Fruit fly (Drosophila melanogaster) whole organism, embryonic: Measurements from ENCODE around the gene Psf3.

Experiments
- Atf-2 ChIP-seq: fragments of 200-800 bp; sonication (Bioruptor generic); optimal IDR thresholded peaks from 2 replicates; lab custom pipeline; 2016; ENCODE audit warnings: missing biosample characterization, missing genetic modification characterization
- Atf3 ChIP-seq: fragments of 200-800 bp; sonication (Bioruptor generic); optimal IDR thresholded peaks from 3 replicates; lab custom pipeline; 2016; ENCODE audit warnings: missing biosample characterization, missing genetic modification characterization
- Atf6 ChIP-seq: fragments of 200-800 bp; sonication (Bioruptor generic); IDR thresholded peaks from 2 replicates; pipeline ENCODE4 v1.3.6; 2022; ENCODE audit warnings: missing biosample characterization, missing genetic modification characterization
- B-H1 ChIP-seq: fragments of 200-800 bp; sonication (Bioruptor generic); IDR thresholded peaks from 3 replicates; pipeline ENCODE4 v1.3.6; 2022; ENCODE audit warnings: missing biosample characterization, missing genetic modification characterization
- BEAF-32 ChIP-seq: fragments of 200-800 bp; sonication (Bioruptor generic); optimal IDR thresholded peaks from 3 replicates; lab custom pipeline; 2017; ENCODE audit warnings: missing biosample characterization, missing genetic modification characterization, mild to moderate bottlenecking, moderate library complexity, missing genetic modification reagents
- CG10366 ChIP-seq: fragments of 200-800 bp; sonication (Bioruptor generic); IDR thresholded peaks from 2 replicates; pipeline ENCODE4 v1.3.6; 2022; ENCODE audit warnings: missing biosample characterization, missing genetic modification characterization
- CG10543 ChIP-seq: fragments of 200-800 bp; sonication (Bioruptor generic); optimal IDR thresholded peaks from 3 replicates; lab custom pipeline; 2017; ENCODE audit warnings: missing biosample characterization, mild to moderate bottlenecking, missing genetic modification characterization, moderate library complexity
- CG10654 ChIP-seq: fragments of 200-800 bp; sonication (Bioruptor generic); optimal IDR thresholded peaks from 2 replicates; lab custom pipeline; 2016; ENCODE audit warnings: missing biosample characterization, missing genetic modification characterization
- CG10979 ChIP-seq: fragments of 200-800 bp; sonication (Bioruptor generic); optimal IDR thresholded peaks from 2 replicates; lab custom pipeline; 2018; ENCODE audit warnings: missing biosample characterization, mild to moderate bottlenecking, missing genetic modification characterization, moderate library complexity
- CG12236 ChIP-seq: fragments of 200-800 bp; sonication (Bioruptor generic); optimal IDR thresholded peaks from 2 replicates; lab custom pipeline; 2016; ENCODE audit warnings: missing biosample characterization, missing genetic modification characterization
- CG12659 ChIP-seq: fragments of 200-800 bp; sonication (Bioruptor generic); optimal IDR thresholded peaks from 3 replicates; lab custom pipeline; 2017; ENCODE audit warnings: mild to moderate bottlenecking, missing biosample characterization, missing genetic modification reagents, missing genetic modification characterization
- CG12942 ChIP-seq: fragments of 200-800 bp; sonication (Bioruptor generic); optimal IDR thresholded peaks from 3 replicates; lab custom pipeline; 2016; ENCODE audit warnings: missing biosample characterization, missing genetic modification characterization
- CG13894 ChIP-seq: fragments of 200-800 bp; sonication (Bioruptor generic); optimal IDR thresholded peaks from 3 replicates; lab custom pipeline; 2018; ENCODE audit warnings: missing biosample characterization, mild to moderate bottlenecking, missing genetic modification characterization, moderate library complexity
- CG14965 ChIP-seq: fragments of 200-800 bp; sonication (Bioruptor generic); optimal IDR thresholded peaks from 2 replicates; lab custom pipeline; 2016; ENCODE audit warnings: missing biosample characterization, missing genetic modification characterization, borderline replicate concordance
- CG17829 ChIP-seq: fragments of 200-800 bp; optimal IDR thresholded peaks from 2 replicates; lab custom pipeline; 2019; ENCODE audit warnings: missing biosample characterization, mild to moderate bottlenecking, missing genetic modification characterization, moderate library complexity
- CG2199 ChIP-seq: fragments of 200-800 bp; sonication (Bioruptor generic); IDR thresholded peaks from 3 replicates; pipeline ENCODE4 v1.3.6; 2022; ENCODE audit warnings: missing biosample characterization, missing genetic modification characterization
- CG4360 ChIP-seq: fragments of 200-800 bp; sonication (Bioruptor generic); IDR thresholded peaks from 2 replicates; pipeline ENCODE4 v1.3.6; 2022; ENCODE audit warnings: missing biosample characterization, missing genetic modification characterization
- CG7745 ChIP-seq: fragments of 200-800 bp; sonication (Bioruptor generic); optimal IDR thresholded peaks from 2 replicates; lab custom pipeline; 2018; ENCODE audit warnings: missing biosample characterization, mild to moderate bottlenecking, missing genetic modification characterization, moderate library complexity
- CG7786 ChIP-seq: fragments of 200-800 bp; sonication (Bioruptor generic); optimal IDR thresholded peaks from 2 replicates; lab custom pipeline; 2016; ENCODE audit warnings: missing biosample characterization, missing genetic modification characterization
- CG7928 ChIP-seq: fragments of 200-800 bp; sonication (Bioruptor generic); optimal IDR thresholded peaks from 2 replicates; lab custom pipeline; 2017; ENCODE audit warnings: missing biosample characterization, mild to moderate bottlenecking, missing genetic modification characterization
- CG9817 ChIP-seq: fragments of 200-800 bp; sonication (Bioruptor generic); optimal IDR thresholded peaks from 2 replicates; lab custom pipeline; 2018; ENCODE audit warnings: missing biosample characterization, mild to moderate bottlenecking, missing genetic modification characterization, moderate library complexity
- Dfd ChIP-seq, 2 experiments: fragments of >200 bp; optimal IDR thresholded peaks; 2 replicates each; lab custom pipeline; 2017; ENCODE audit warnings: missing biosample characterization in 2 of 2, missing genetic modification characterization in 2 of 2
- Doc2 ChIP-seq: fragments of 200-800 bp; sonication (Bioruptor generic); IDR thresholded peaks from 2 replicates; pipeline ENCODE4 v1.3.6; 2022; ENCODE audit warnings: missing biosample characterization, missing genetic modification characterization
- HmgZ ChIP-seq: fragments of 200-800 bp; sonication (Bioruptor generic); optimal IDR thresholded peaks from 2 replicates; lab custom pipeline; 2018; ENCODE audit warnings: missing biosample characterization, mild to moderate bottlenecking, missing genetic modification characterization
- MESR4 ChIP-seq: fragments of 200-800 bp; sonication (Bioruptor generic); optimal IDR thresholded peaks from 2 replicates; lab custom pipeline; 2018; ENCODE audit warnings: missing biosample characterization, mild to moderate bottlenecking, missing genetic modification characterization, moderate library complexity
- Nf-YC ChIP-seq: fragments of 200-800 bp; optimal IDR thresholded peaks from 3 replicates; lab custom pipeline; 2019; ENCODE audit warnings: missing biosample characterization, mild to moderate bottlenecking, missing genetic modification characterization, moderate library complexity
- Oaz ChIP-seq: fragments of 200-800 bp; sonication (Bioruptor generic); IDR thresholded peaks from 2 replicates; pipeline ENCODE4 v1.3.6; 2022; ENCODE audit warnings: missing biosample characterization, missing genetic modification characterization
- Optix ChIP-seq: fragments of 200-800 bp; sonication (Bioruptor generic); IDR thresholded peaks from 3 replicates; pipeline ENCODE4 v1.3.6; 2022; ENCODE audit warnings: missing biosample characterization, missing genetic modification characterization
- Scr ChIP-seq: fragments of 200-800 bp; sonication (Bioruptor generic); IDR thresholded peaks from 2 replicates; pipeline ENCODE4 v1.3.6; 2022; ENCODE audit warnings: missing biosample characterization, missing genetic modification characterization; ENCODE audit not compliant: partially characterized antibody
- Usf ChIP-seq: fragments of 200-800 bp; sonication (Bioruptor generic); optimal IDR thresholded peaks from 2 replicates; lab custom pipeline; 2017; ENCODE audit warnings: missing genotype, missing biosample characterization, missing genetic modification characterization
- Vsx1 ChIP-seq: fragments of 200-800 bp; sonication (Bioruptor generic); optimal IDR thresholded peaks from 2 replicates; lab custom pipeline; 2017; ENCODE audit warnings: missing biosample characterization, mild to moderate bottlenecking, missing genetic modification characterization, missing genetic modification reagents
- Xbp1 ChIP-seq: fragments of 200-800 bp; sonication (Bioruptor generic); optimal IDR thresholded peaks from 3 replicates; lab custom pipeline; 2016; ENCODE audit warnings: missing biosample characterization, mild to moderate bottlenecking, missing genetic modification characterization
- bsh ChIP-seq, 2 experiments: fragments of 200-800 bp; sonication (Bioruptor generic); optimal IDR thresholded peaks; 2 replicates each; lab custom pipeline; 2017 to 2018; ENCODE audit warnings: mild to moderate bottlenecking in 2 of 2, missing biosample characterization in 2 of 2, missing genetic modification characterization in 2 of 2, moderate library complexity in 1 of 2
- cad ChIP-seq: fragments of >200 bp; optimal IDR thresholded peaks from 2 replicates; lab custom pipeline; 2017; ENCODE audit warnings: missing biosample characterization, missing genetic modification characterization
- croc ChIP-seq: fragments of 200-800 bp; sonication (Bioruptor generic); conservative IDR thresholded peaks from 3 replicates; pipeline ENCODE4 v1.3.6; 2022; ENCODE audit warnings: missing biosample characterization, missing genetic modification characterization
- danr ChIP-seq: fragments of 200-800 bp; sonication (Bioruptor generic); IDR thresholded peaks from 2 replicates; pipeline ENCODE4 v1.3.6; 2022; ENCODE audit warnings: missing biosample characterization, missing genetic modification characterization
- ems ChIP-seq: fragments of 200-800 bp; sonication (Bioruptor generic); optimal IDR thresholded peaks from 3 replicates; lab custom pipeline; 2016; ENCODE audit warnings: missing biosample characterization, missing genetic modification characterization
- ewg ChIP-seq: fragments of 200-800 bp; sonication (Bioruptor generic); optimal IDR thresholded peaks from 3 replicates; lab custom pipeline; 2017; ENCODE audit warnings: mild to moderate bottlenecking, missing biosample characterization, missing genetic modification reagents, missing genetic modification characterization
- insv ChIP-seq, 2 experiments: fragments of 200-800 bp; sonication (Bioruptor generic); optimal IDR thresholded peaks; 3 replicates each; lab custom pipeline; 2016 to 2018; ENCODE audit warnings: missing biosample characterization in 2 of 2, missing genetic modification characterization in 2 of 2
- ken ChIP-seq: fragments of 200-800 bp; sonication (Bioruptor generic); IDR thresholded peaks from 3 replicates; pipeline ENCODE4 v1.3.6; 2022; ENCODE audit warnings: missing biosample characterization, missing genetic modification characterization
- mld ChIP-seq: fragments of 200-800 bp; sonication (Bioruptor generic); IDR thresholded peaks from 3 replicates; pipeline ENCODE4 v1.3.6; 2022; ENCODE audit warnings: missing biosample characterization, missing genetic modification characterization; ENCODE audit not compliant: partially characterized antibody
- nmo ChIP-seq: fragments of 200-800 bp; sonication (Bioruptor generic); optimal IDR thresholded peaks from 2 replicates; lab custom pipeline; 2018; ENCODE audit warnings: missing biosample characterization, mild to moderate bottlenecking, missing genetic modification characterization, moderate library complexity
- pb ChIP-seq: fragments of 200-800 bp; sonication (Bioruptor generic); optimal IDR thresholded peaks from 3 replicates; lab custom pipeline; 2016; ENCODE audit warnings: missing biosample characterization, missing genetic modification characterization
- pros ChIP-seq: fragments of 200-800 bp; sonication (Bioruptor generic); optimal IDR thresholded peaks from 3 replicates; lab custom pipeline; 2019; ENCODE audit warnings: missing biosample characterization, mild to moderate bottlenecking, missing genetic modification characterization, moderate library complexity
- ro ChIP-seq: fragments of 200-800 bp; sonication (Bioruptor generic); IDR thresholded peaks from 2 replicates; pipeline ENCODE4 v1.3.6; 2022; ENCODE audit warnings: missing biosample characterization, missing genetic modification characterization
- sim ChIP-seq: fragments of 200-800 bp; sonication (Bioruptor generic); IDR thresholded peaks from 2 replicates; pipeline ENCODE4 v1.3.6; 2022; ENCODE audit warnings: missing biosample characterization, missing genetic modification characterization
- sqz ChIP-seq: fragments of 200-800 bp; sonication (Bioruptor generic); optimal IDR thresholded peaks from 3 replicates; lab custom pipeline; 2018; ENCODE audit warnings: missing biosample characterization, mild to moderate bottlenecking, missing genetic modification characterization
- sr ChIP-seq: fragments of 200-800 bp; sonication (Bioruptor generic); IDR thresholded peaks from 3 replicates; pipeline ENCODE4 v1.3.6; 2022; ENCODE audit warnings: missing biosample characterization, missing genetic modification characterization
- vfl ChIP-seq: fragments of 200-800 bp; sonication (Bioruptor generic); optimal IDR thresholded peaks from 2 replicates; lab custom pipeline; 2016; ENCODE audit warnings: missing biosample characterization, missing genetic modification characterization
- zfh2 ChIP-seq: fragments of 200-800 bp; sonication (Bioruptor generic); optimal IDR thresholded peaks from 2 replicates; lab custom pipeline; 2016; ENCODE audit warnings: missing biosample characterization, missing genetic modification characterization

Gene Psf3

dm6 chrX:10365748-10366415 lies 19.8 kb downstream of the Psf3 start (continued):
- TF ChIP-seq CG7928 (GFP tag; lab: Kevin White, UChicago) (no peak), CG12942 (GFP tag; lab: Kevin White, UChicago) (no peak), Optix (GFP tag; lab: Robert Waterston, UW) (no peak), bsh (GFP tag; optimal IDR thresholded peaks at IDR 0.05; lab: Kevin White, UChicago) (no peak), cad (GFP tag; lab: Kevin White, UChicago) (no peak), pb (GFP tag; lab: Kevin White, UChicago) (no peak), sr (GFP tag; lab: Robert Waterston, UW) (no peak), mld (GFP tag; lab: Robert Waterston, UW) (peak; percentile 89), CG9817 (tag; lab: Kevin White, UChicago) (no peak), MESR4 (GFP tag; lab: Kevin White, UChicago) (peak; percentile 87), nmo (peak; percentile 42), CG17829 (peak; percentile 3), danr (GFP tag; lab: Robert Waterston, UW) (no peak), Scr (GFP tag; lab: Robert Waterston, UW) (peak; percentile 89), Atf-2 (GFP tag; lab: Kevin White, UChicago) (no peak), CG13894 (tag; lab: Kevin White, UChicago) (peak; percentile 31), Atf6 (peak; percentile 18; the same call in 1 of the 2 replicates), Usf (no peak), CG10654 (GFP tag; lab: Kevin White, UChicago) (no peak), Vsx1 (no peak), zfh2 (GFP tag; lab: Kevin White, UChicago) (no peak), CG10366 (GFP tag; lab: Robert Waterston, UW) (no peak), ken (GFP tag; lab: Robert Waterston, UW) (peak; percentile 19; the same call in 1 of the 3 replicates), CG12659 (GFP tag; lab: Kevin White, UChicago) (peak; percentile 36), CG14965 (GFP tag; lab: Kevin White, UChicago) (no peak), CG2199 (no peak), Doc2 (GFP tag; lab: Robert Waterston, UW) (no peak), HmgZ (tag; lab: Kevin White, UChicago) (peak; percentile 17), insv (GFP tag; optimal IDR thresholded peaks at IDR 0.05; lab: Kevin White, UChicago) (peak; percentile 84 to 98), BEAF-32 (GFP tag; lab: Kevin White, UChicago) (peak; percentile 86), ems (GFP tag; lab: Kevin White, UChicago) (no peak), pros (GFP tag; lab: Kevin White, UChicago) (peak; percentile 74), CG4360 (GFP tag; lab: Robert Waterston, UW) (no peak), Oaz (GFP tag; lab: Robert Waterston, UW) (no peak), CG7745 (no peak), Nf-YC (tag; lab: Kevin White, UChicago) (peak; percentile 46), Atf3 (GFP tag; lab: Kevin White, UChicago) (no peak), Dfd (GFP tag; optimal IDR thresholded peaks at IDR 0.05; lab: Kevin White, UChicago) (no peak), Xbp1 (GFP tag; lab: Kevin White, UChicago) (no peak), sim (GFP tag; lab: Robert Waterston, UW) (no peak), vfl (GFP tag; lab: Kevin White, UChicago) (no peak), croc (GFP tag; lab: Robert Waterston, UW) (no peak), ro (GFP tag; lab: Robert Waterston, UW) (no peak), sqz (GFP tag; lab: Kevin White, UChicago) (peak; percentile 28), CG10979 (tag; lab: Kevin White, UChicago) (no peak), B-H1 (GFP tag; lab: Robert Waterston, UW) (no peak), CG12236 (GFP tag; lab: Kevin White, UChicago) (no peak), CG7786 (GFP tag; lab: Kevin White, UChicago) (no peak), CG10543 (peak; percentile 69), ewg (GFP tag; lab: Kevin White, UChicago) (peak; percentile 12)
